Worm (Caenorhabditis elegans) whole organism, midembryonic: ENCODE data around the gene pisy-1.

Experiments
- flt-1 ChIP-seq: fragments of 200-800 bp; sonication (Bioruptor generic); IDR thresholded peaks from 2 replicates; pipeline ENCODE4 v1.3.6; 2022; ENCODE audit warnings: missing genetic modification characterization, missing compliant biosample characterization
- klf-2 ChIP-seq: fragments of 200-800 bp; sonication (Bioruptor generic); conservative IDR thresholded peaks from 2 replicates; pipeline ENCODE4 v1.3.6; 2022; ENCODE audit warnings: missing genetic modification reagents, missing genetic modification characterization, missing compliant biosample characterization
- med-1 ChIP-seq: sonication (generic microtip); optimal IDR thresholded peaks from 2 replicates; lab custom pipeline; 2017; ENCODE audit warnings: missing genetic modification characterization, mild to moderate bottlenecking, missing compliant biosample characterization, antibody characterized with exemption, missing genetic modification reagents; ENCODE audit not compliant: insufficient read depth
- ref-1 ChIP-seq: fragments of 200-800 bp; sonication (Bioruptor generic); conservative IDR thresholded peaks from 2 replicates; pipeline ENCODE4 v1.3.6; 2022; ENCODE audit warnings: missing genetic modification reagents, missing genetic modification characterization, missing compliant biosample characterization
- ztf-23 ChIP-seq: fragments of 200-800 bp; sonication (Bioruptor generic); IDR thresholded peaks from 2 replicates; pipeline ENCODE4 v1.3.6; 2022; ENCODE audit warnings: missing genetic modification reagents, missing genetic modification characterization, missing compliant biosample characterization
- ztf-29 ChIP-seq: fragments of 200-800 bp; sonication (Bioruptor generic); IDR thresholded peaks from 2 replicates; pipeline ENCODE4 v1.3.6; 2022; ENCODE audit warnings: missing genetic modification reagents, missing genetic modification characterization, missing compliant biosample characterization

- TF ChIP-seq ref-1 (GFP tag; lab: Robert Waterston, UW) (no peak), ztf-23 (GFP tag; lab: Robert Waterston, UW) (no peak), med-1 (GFP tag; lab: Kevin White, UChicago) (no peak), flt-1 (GFP tag; lab: Robert Waterston, UW) (no peak), ztf-29 (no peak), klf-2 (GFP tag; lab: Robert Waterston, UW) (no peak)
Observed at ce11 chrII:12766443-12767188, 28.5 kb upstream of the pisy-1 start.
